Worm (Caenorhabditis elegans) whole organism, mixed stage, embryonic: ENCODE measurements around the gene hbl-1.

Source experiments
- elt-1 ChIP-seq: sonication (generic microtip); optimal IDR thresholded peaks from 2 replicates; lab custom pipeline; 2017; ENCODE audit warnings: missing genetic modification characterization, mild to moderate bottlenecking, missing compliant biosample characterization, antibody characterized with exemption, moderate library complexity, borderline replicate concordance; ENCODE audit not compliant: insufficient read depth
- elt-3 ChIP-seq: fragments of 150-350 bp; optimal IDR thresholded peaks from 2 replicates; lab custom pipeline; 2014; ENCODE audit warnings: missing biosample characterization, missing genetic modification characterization
- lin-32 ChIP-seq: fragments of 200-800 bp; sonication (Bioruptor generic); optimal IDR thresholded peaks from 2 replicates; lab custom pipeline; 2018; ENCODE audit warnings: mild to moderate bottlenecking, missing genetic modification characterization, missing compliant biosample characterization
- lsy-2 ChIP-seq: fragments of 150-350 bp; optimal IDR thresholded peaks from 2 replicates; lab custom pipeline; 2014; ENCODE audit warnings: missing biosample characterization, missing genetic modification characterization
- mls-2 ChIP-seq: sonication (generic microtip); optimal IDR thresholded peaks from 2 replicates; lab custom pipeline; 2016; ENCODE audit warnings: mild to moderate bottlenecking, missing genetic modification characterization, moderate library complexity, missing compliant biosample characterization
- nhr-12 ChIP-seq: fragments of 150-350 bp; optimal IDR thresholded peaks from 2 replicates; lab custom pipeline; 2014; ENCODE audit warnings: missing biosample characterization, missing genetic modification characterization
- nhr-76 ChIP-seq: sonication (generic microtip); optimal IDR thresholded peaks from 2 replicates; lab custom pipeline; 2017; ENCODE audit warnings: missing biosample characterization, missing genetic modification characterization
- pha-4 ChIP-seq: fragments of 150-350 bp; optimal IDR thresholded peaks from 2 replicates; lab custom pipeline; 2018; ENCODE audit warnings: missing biosample characterization, missing genetic modification reagents, missing genetic modification characterization
- unc-39 ChIP-seq: fragments of 150-350 bp; optimal IDR thresholded peaks from 2 replicates; lab custom pipeline; 2014; ENCODE audit warnings: missing biosample characterization, missing genetic modification characterization
- unc-62 ChIP-seq: fragments of 150-350 bp; optimal IDR thresholded peaks from 2 replicates; lab custom pipeline; 2014; ENCODE audit warnings: missing biosample characterization, missing genetic modification reagents, missing genetic modification characterization
- ztf-11 ChIP-seq: fragments of 150-350 bp; optimal IDR thresholded peaks from 2 replicates; lab custom pipeline; 2014; ENCODE audit warnings: missing biosample characterization, missing genetic modification characterization

- TF ChIP-seq nhr-76 (tag; lab: Kevin White, UChicago) (no peak), unc-39 (tag; lab: Kevin White, UChicago) (no peak), unc-62 (GFP tag; lab: Kevin White, UChicago) (no peak), lsy-2 (tag; lab: Kevin White, UChicago) (no peak), elt-3 (no peak), elt-1 (tag; lab: Kevin White, UChicago) (no peak), mls-2 (tag; lab: Kevin White, UChicago) (no peak), pha-4 (tag; lab: Kevin White, UChicago) (no peak), ztf-11 (tag; lab: Kevin White, UChicago) (no peak), nhr-12 (tag; lab: Kevin White, UChicago) (no peak), lin-32 (no peak)
Observed at ce11 chrX:5821842-5822241, at the start of gene hbl-1.
